Worm (Caenorhabditis elegans) whole organism, L2 larva: ENCODE measurements around the gene popl-1.
A peak's percentile ranks its signal among the peaks of the same experiment; 100 is the strongest.

ENCODE experiments used
- C34F6.9 ChIP-seq: fragments of 150-350 bp; optimal IDR thresholded peaks from 2 replicates; lab custom pipeline; 2014; ENCODE audit warnings: missing biosample characterization, missing genetic modification characterization
- F13H6.1 ChIP-seq: sonication (generic microtip); optimal IDR thresholded peaks from 2 replicates; lab custom pipeline; 2016; ENCODE audit warnings: missing genetic modification characterization, missing compliant biosample characterization
- R02D3.7 ChIP-seq: fragments of 150-350 bp; optimal IDR thresholded peaks from 2 replicates; lab custom pipeline; 2014; ENCODE audit warnings: missing biosample characterization, missing genetic modification characterization
- ZK546.5 ChIP-seq: sonication (generic microtip); optimal IDR thresholded peaks from 2 replicates; lab custom pipeline; 2017; ENCODE audit warnings: missing biosample characterization, missing genetic modification characterization
- aly-2 ChIP-seq: fragments of 150-350 bp; optimal IDR thresholded peaks from 2 replicates; lab custom pipeline; 2014; ENCODE audit warnings: missing biosample characterization, missing genetic modification characterization
- ama-1 ChIP-seq: fragments of 150-350 bp; optimal IDR thresholded peaks from 2 replicates; lab custom pipeline; 2018; ENCODE audit warnings: inconsistent platforms
- blmp-1 ChIP-seq: sonication (generic microtip); optimal IDR thresholded peaks from 2 replicates; lab custom pipeline; 2017; ENCODE audit warnings: missing genetic modification characterization, mild to moderate bottlenecking, missing compliant biosample characterization, antibody characterized with exemption, moderate library complexity; ENCODE audit not compliant: insufficient read depth
- ceh-16 ChIP-seq: fragments of 150-350 bp; optimal IDR thresholded peaks from 2 replicates; lab custom pipeline; 2014; ENCODE audit warnings: missing biosample characterization, missing genetic modification characterization
- ceh-82 ChIP-seq: fragments of 150-350 bp; optimal IDR thresholded peaks from 2 replicates; lab custom pipeline; 2014; ENCODE audit warnings: missing biosample characterization, missing genetic modification characterization
- crh-2 ChIP-seq: sonication (generic microtip); optimal IDR thresholded peaks from 2 replicates; lab custom pipeline; 2017; ENCODE audit warnings: missing biosample characterization, missing genetic modification characterization
- dmd-4 ChIP-seq: sonication (generic microtip); optimal IDR thresholded peaks from 2 replicates; lab custom pipeline; 2017; ENCODE audit warnings: missing biosample characterization, missing genetic modification characterization
- egl-27 ChIP-seq: sonication (generic microtip); optimal IDR thresholded peaks from 3 replicates; lab custom pipeline; 2017; ENCODE audit warnings: missing biosample characterization, missing genetic modification reagents, missing genetic modification characterization
- elt-1 ChIP-seq: fragments of 150-350 bp; optimal IDR thresholded peaks from 2 replicates; lab custom pipeline; 2014; ENCODE audit warnings: missing biosample characterization, missing genetic modification characterization
- elt-3 ChIP-seq: sonication (generic microtip); optimal IDR thresholded peaks from 2 replicates; lab custom pipeline; 2017; ENCODE audit warnings: missing biosample characterization, missing genetic modification characterization
- fos-1 ChIP-seq: fragments of 150-350 bp; optimal IDR thresholded peaks from 2 replicates; lab custom pipeline; 2014; ENCODE audit warnings: missing biosample characterization, missing genetic modification characterization
- gmeb-1 ChIP-seq: fragments of 150-350 bp; optimal IDR thresholded peaks from 2 replicates; lab custom pipeline; 2014; ENCODE audit warnings: missing biosample characterization, missing genetic modification characterization
- lin-11 ChIP-seq: fragments of 150-350 bp; sonication (generic microtip); optimal IDR thresholded peaks from 2 replicates; lab custom pipeline; 2014; ENCODE audit warnings: missing biosample characterization, missing genetic modification characterization, inconsistent platforms, mixed read lengths
- lin-13 ChIP-seq: fragments of 150-350 bp; optimal IDR thresholded peaks from 2 replicates; lab custom pipeline; 2014; ENCODE audit warnings: missing biosample characterization, missing genetic modification reagents, missing genetic modification characterization
- lin-39 ChIP-seq: fragments of 150-350 bp; optimal IDR thresholded peaks from 2 replicates; lab custom pipeline; 2014; ENCODE audit warnings: missing biosample characterization, missing genetic modification reagents, missing genetic modification characterization
- mab-5 ChIP-seq: fragments of 150-350 bp; optimal IDR thresholded peaks from 2 replicates; lab custom pipeline; 2014; ENCODE audit warnings: missing biosample characterization, missing genetic modification characterization
- mbf-1 ChIP-seq: sonication (generic microtip); optimal IDR thresholded peaks from 2 replicates; lab custom pipeline; 2017; ENCODE audit warnings: missing biosample characterization, missing genetic modification characterization
- mdl-1 ChIP-seq, 2 experiments: fragments of 150-350 bp in 1 of 2; sonication (generic microtip) in 1 of 2; optimal IDR thresholded peaks; 2 replicates each; lab custom pipeline; 2017; ENCODE audit warnings: missing biosample characterization in 2 of 2, missing genetic modification characterization in 2 of 2
- nhr-10 ChIP-seq: sonication (generic microtip); optimal IDR thresholded peaks from 2 replicates; lab custom pipeline; 2017; ENCODE audit warnings: missing biosample characterization, missing genetic modification characterization
- nhr-11 ChIP-seq: fragments of 150-350 bp; optimal IDR thresholded peaks from 2 replicates; lab custom pipeline; 2014; ENCODE audit warnings: missing biosample characterization, missing genetic modification characterization
- nhr-12 ChIP-seq: fragments of 150-350 bp; optimal IDR thresholded peaks from 2 replicates; lab custom pipeline; 2014; ENCODE audit warnings: missing biosample characterization, missing genetic modification characterization
- nhr-129 ChIP-seq: fragments of 150-350 bp; optimal IDR thresholded peaks from 2 replicates; lab custom pipeline; 2014; ENCODE audit warnings: missing biosample characterization, missing genetic modification characterization
- nhr-21 ChIP-seq: fragments of 150-350 bp; optimal IDR thresholded peaks from 2 replicates; lab custom pipeline; 2014; ENCODE audit warnings: missing biosample characterization, missing genetic modification characterization
- nhr-23 ChIP-seq: fragments of 150-350 bp; optimal IDR thresholded peaks from 2 replicates; lab custom pipeline; 2014; ENCODE audit warnings: missing biosample characterization, missing genetic modification reagents, missing genetic modification characterization
- nhr-237 ChIP-seq: fragments of 150-350 bp; optimal IDR thresholded peaks from 2 replicates; lab custom pipeline; 2014; ENCODE audit warnings: missing biosample characterization, missing genetic modification characterization
- nhr-25 ChIP-seq: fragments of 150-350 bp; sonication (generic microtip); optimal IDR thresholded peaks from 3 replicates; lab custom pipeline; 2014; ENCODE audit warnings: missing biosample characterization, missing genetic modification characterization
- nhr-6 ChIP-seq: fragments of 150-350 bp; optimal IDR thresholded peaks from 2 replicates; lab custom pipeline; 2014; ENCODE audit warnings: missing biosample characterization, missing genetic modification characterization
- nhr-77 ChIP-seq: fragments of 150-350 bp; optimal IDR thresholded peaks from 2 replicates; lab custom pipeline; 2014; ENCODE audit warnings: missing biosample characterization, missing genetic modification characterization
- peb-1 ChIP-seq: fragments of 150-350 bp; optimal IDR thresholded peaks from 2 replicates; lab custom pipeline; 2014; ENCODE audit warnings: missing biosample characterization, missing genetic modification characterization
- sem-4 ChIP-seq: fragments of 150-350 bp; optimal IDR thresholded peaks from 2 replicates; lab custom pipeline; 2014; ENCODE audit warnings: missing biosample characterization, missing genetic modification reagents, missing genetic modification characterization
- skn-1 ChIP-seq: sonication (generic microtip); optimal IDR thresholded peaks from 2 replicates; lab custom pipeline; 2017; ENCODE audit warnings: missing biosample characterization, missing genetic modification characterization
- sma-3 ChIP-seq: sonication (generic microtip); optimal IDR thresholded peaks from 2 replicates; lab custom pipeline; 2016; ENCODE audit warnings: missing genetic modification reagents, missing genetic modification characterization, missing compliant biosample characterization
- sma-9 ChIP-seq, 2 experiments: fragments of 150-350 bp in 1 of 2; sonication (generic microtip) in 1 of 2; optimal IDR thresholded peaks; 2 replicates each; lab custom pipeline; 2014 to 2016; ENCODE audit warnings: missing genetic modification characterization in 2 of 2, mild to moderate bottlenecking in 1 of 2, missing biosample characterization in 1 of 2, missing compliant biosample characterization in 1 of 2, missing genetic modification reagents in 1 of 2, moderate library complexity in 1 of 2
- snpc-4 ChIP-seq: fragments of 150-350 bp; optimal IDR thresholded peaks from 2 replicates; lab custom pipeline; 2014; ENCODE audit warnings: missing biosample characterization, missing genetic modification characterization
- unc-39 ChIP-seq: fragments of 150-350 bp; optimal IDR thresholded peaks from 2 replicates; lab custom pipeline; 2014; ENCODE audit warnings: missing biosample characterization, missing genetic modification characterization
- unc-55 ChIP-seq: fragments of 150-350 bp; sonication (generic microtip); optimal IDR thresholded peaks from 3 replicates; lab custom pipeline; 2014; ENCODE audit warnings: missing biosample characterization, missing genetic modification reagents, missing genetic modification characterization
- unc-62 ChIP-seq: fragments of 150-350 bp; optimal IDR thresholded peaks from 2 replicates; lab custom pipeline; 2014; ENCODE audit warnings: missing biosample characterization, missing genetic modification reagents, missing genetic modification characterization
- zag-1 ChIP-seq: fragments of 150-350 bp; optimal IDR thresholded peaks from 2 replicates; lab custom pipeline; 2014; ENCODE audit warnings: missing biosample characterization, missing genetic modification characterization
- ztf-1 ChIP-seq: fragments of 200-800 bp; sonication (Bioruptor generic); conservative IDR thresholded peaks from 2 replicates; pipeline ENCODE4 v1.3.6; 2022; ENCODE audit warnings: missing genetic modification characterization, missing compliant biosample characterization
- ztf-11 ChIP-seq: sonication (generic microtip); optimal IDR thresholded peaks from 2 replicates; lab custom pipeline; 2017; ENCODE audit warnings: missing biosample characterization, missing genetic modification characterization
- ztf-4 ChIP-seq: fragments of 150-350 bp; optimal IDR thresholded peaks from 2 replicates; lab custom pipeline; 2014; ENCODE audit warnings: missing biosample characterization, missing genetic modification characterization

The popl-1 gene

DNA sequence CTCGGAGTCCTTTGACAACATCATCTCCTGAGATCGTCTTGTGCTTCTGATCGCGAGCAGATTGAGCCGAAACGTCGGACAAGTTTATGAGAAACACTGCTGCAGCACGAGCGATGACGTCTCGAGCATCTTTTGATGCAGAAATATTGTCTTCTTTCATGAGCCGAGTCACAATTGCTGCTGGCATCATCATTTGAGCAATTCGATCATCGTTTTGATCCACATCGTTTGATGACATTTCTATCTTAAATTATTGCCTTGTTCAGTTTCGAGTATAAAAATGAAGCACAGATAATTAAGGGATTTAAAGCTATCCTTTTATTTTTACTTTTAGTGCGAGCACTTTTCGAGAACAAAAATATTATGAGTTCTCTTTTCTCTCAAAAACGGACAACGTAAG, 31.9 kb upstream of the popl-1 start, which contains the start of gene T26A5.8 (continued):
- TF ChIP-seq F13H6.1 (tag; lab: Kevin White, UChicago) (no peak), nhr-21 (tag; lab: Kevin White, UChicago) (no peak), elt-1 (tag; lab: Kevin White, UChicago) (no peak)

ce11 chrIII:6459820-6460219, 29.1 kb upstream of the popl-1 start, which contains the start of gene algn-1:
TSS of gene algn-1 (plus strand) at chrIII:6460120.
- no peak for TF ChIP-seq mdl-1 (tag; optimal IDR thresholded peaks at IDR 0.05; lab: Kevin White, UChicago)
- no peak for TF ChIP-seq ceh-16
- TF ChIP-seq gmeb-1 (tag; lab: Kevin White, UChicago): no peak
- TF ChIP-seq C34F6.9 (tag; lab: Kevin White, UChicago): no peak
- TF ChIP-seq crh-2 (tag; lab: Kevin White, UChicago): no peak
- no peak for TF ChIP-seq ztf-1 (GFP tag; lab: Robert Waterston, UW)
- no peak for TF ChIP-seq nhr-23 (tag; lab: Kevin White, UChicago)
- TF ChIP-seq nhr-237 (tag; lab: Kevin White, UChicago): no peak
- no peak for TF ChIP-seq sma-9 (GFP tag; optimal IDR thresholded peaks at IDR 0.05; lab: Kevin White, UChicago)
- no peak for TF ChIP-seq sma-9 (tag; optimal IDR thresholded peaks at IDR 0.05; lab: Kevin White, UChicago)
- no peak for TF ChIP-seq F13H6.1 (tag; lab: Kevin White, UChicago)
- TF ChIP-seq mab-5 (tag; lab: Kevin White, UChicago): no peak
- no peak for TF ChIP-seq ZK546.5
- TF ChIP-seq nhr-21 (tag; lab: Kevin White, UChicago): no peak

- TF ChIP-seq F13H6.1 (tag; lab: Kevin White, UChicago): no peak
- TF ChIP-seq unc-55: no peak
- TF ChIP-seq C34F6.9 (tag; lab: Kevin White, UChicago): no peak
- TF ChIP-seq R02D3.7 (tag; lab: Kevin White, UChicago): no peak
These were observed 23.4 kb upstream of the popl-1 start, which contains the start of gene jhdm-1 for ce11 chrIII:6454183-6454582. TSS of gene jhdm-1 (plus strand) at chrIII:6454483.

DNA sequence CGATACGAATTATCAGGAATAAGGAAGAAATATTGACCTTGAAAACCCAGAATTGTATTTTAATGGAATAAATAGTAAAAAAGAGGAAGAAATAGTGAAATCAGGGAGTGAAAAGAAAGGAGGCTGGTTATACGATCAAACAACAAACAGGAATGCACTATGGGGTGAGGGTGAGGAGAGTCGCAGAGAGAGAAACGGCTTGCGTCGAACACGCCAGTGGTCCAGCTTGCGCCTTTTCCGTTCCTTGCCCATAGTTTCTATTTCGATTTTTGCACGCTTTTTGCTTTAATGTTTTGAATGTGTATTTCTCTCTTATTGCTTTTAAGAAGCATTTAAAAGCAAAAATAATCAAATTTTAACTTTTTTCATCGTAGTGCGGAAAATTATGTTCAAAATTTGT, 22.9 kb upstream of the popl-1 start:
- TF ChIP-seq nhr-25 (tag; lab: Kevin White, UChicago): peak; percentile 78
- peak; percentile 83 for TF ChIP-seq ztf-4
- TF ChIP-seq C34F6.9 (tag; lab: Kevin White, UChicago): peak; percentile 85
- no peak for TF ChIP-seq nhr-77 (tag; lab: Kevin White, UChicago)
- TF ChIP-seq elt-3 (tag; lab: Kevin White, UChicago): no peak
- peak; percentile 77 for TF ChIP-seq gmeb-1 (tag; lab: Kevin White, UChicago)
- no peak for TF ChIP-seq ztf-11 (tag; lab: Kevin White, UChicago)
- peak; percentile 84 for TF ChIP-seq F13H6.1 (tag; lab: Kevin White, UChicago)
- no peak for TF ChIP-seq ama-1 (lab: Kevin White, UChicago)
- peak; percentile 66 for TF ChIP-seq zag-1 (tag; lab: Kevin White, UChicago)
- peak; percentile 82 for TF ChIP-seq crh-2 (tag; lab: Kevin White, UChicago)
- peak; percentile 41 for TF ChIP-seq snpc-4
- no peak for TF ChIP-seq unc-39 (tag; lab: Kevin White, UChicago)
- peak; percentile 94 for TF ChIP-seq nhr-129 (tag; lab: Kevin White, UChicago)
- peak; percentile 89 for TF ChIP-seq blmp-1 (tag; lab: Kevin White, UChicago)
- no peak for TF ChIP-seq nhr-23 (tag; lab: Kevin White, UChicago)
- no peak for TF ChIP-seq nhr-12 (tag; lab: Kevin White, UChicago)
- TF ChIP-seq sem-4 (tag; lab: Kevin White, UChicago): peak; percentile 90
- TF ChIP-seq nhr-10: no peak
- peak; percentile 65 for TF ChIP-seq egl-27
- TF ChIP-seq skn-1: peak; percentile 69
- peak; percentile 86 for TF ChIP-seq fos-1 (tag; lab: Kevin White, UChicago)
- no peak for TF ChIP-seq dmd-4 (tag; lab: Kevin White, UChicago)
- peak; percentile 80 for TF ChIP-seq sma-3
- no peak for TF ChIP-seq mbf-1
- peak; percentile 71 for TF ChIP-seq nhr-6
- TF ChIP-seq nhr-237 (tag; lab: Kevin White, UChicago): no peak
- TF ChIP-seq ceh-82 (tag; lab: Kevin White, UChicago): no peak
- TF ChIP-seq elt-1 (tag; lab: Kevin White, UChicago): no peak
- TF ChIP-seq ceh-16: peak; percentile 4
- TF ChIP-seq ZK546.5: no peak
- no peak for TF ChIP-seq R02D3.7 (tag; lab: Kevin White, UChicago)
- peak; percentile 95 for TF ChIP-seq unc-55
- no peak for TF ChIP-seq ztf-1 (GFP tag; lab: Robert Waterston, UW)
- no peak for TF ChIP-seq peb-1
- peak; percentile 88 for TF ChIP-seq lin-13
- TF ChIP-seq nhr-11 (tag; lab: Kevin White, UChicago): no peak
- no peak for TF ChIP-seq unc-62
- peak; percentile 62 for TF ChIP-seq nhr-21 (tag; lab: Kevin White, UChicago)
- TF ChIP-seq mdl-1 (tag; optimal IDR thresholded peaks at IDR 0.05; lab: Kevin White, UChicago): peak; percentile 20 to 55
- TF ChIP-seq lin-39 (tag; lab: Kevin White, UChicago): no peak
- TF ChIP-seq lin-11 (tag; lab: Kevin White, UChicago): peak; percentile 67
- peak; percentile 17 for TF ChIP-seq aly-2 (tag; lab: Kevin White, UChicago)
